Worm (Caenorhabditis elegans): ENCODE results near the gene C07H6.9.

Gene C07H6.9

ce11 chrIII:7465347-7465746 lies 33.9 kb downstream of the C07H6.9 start, which contains the start of gene fum-1 (continued):
- no peak for TF ChIP-seq skn-1 (tag; optimal IDR thresholded peaks at IDR 0.05)
- peak; percentile 53 for TF ChIP-seq nhr-77 (tag; optimal IDR thresholded peaks at IDR 0.05)
- TF ChIP-seq nhr-84 (tag; optimal IDR thresholded peaks at IDR 0.05) = no peak
- TF ChIP-seq snu-23 (GFP tag; optimal IDR thresholded peaks at IDR 0.05) = peak; percentile 65
- peak; percentile 37 for TF ChIP-seq nhr-19 (GFP tag; conservative IDR thresholded peaks at IDR 0.05)
- TF ChIP-seq lin-13 (GFP tag; optimal IDR thresholded peaks at IDR 0.05) = peak; percentile 9
- no peak for TF ChIP-seq hlh-17 (GFP tag; optimal IDR thresholded peaks at IDR 0.05; ENCODE audit: borderline replicate concordance)
- no peak for TF ChIP-seq nhr-237 (tag; optimal IDR thresholded peaks at IDR 0.05)
- no peak for TF ChIP-seq nhr-11 (tag; optimal IDR thresholded peaks at IDR 0.05)
- no peak for TF ChIP-seq ztf-4 (tag; optimal IDR thresholded peaks at IDR 0.05)
- TF ChIP-seq egl-13 (tag; optimal IDR thresholded peaks at IDR 0.05) = no peak
- TF ChIP-seq tbx-2 (tag; optimal IDR thresholded peaks at IDR 0.05) = peak; percentile 32
- TF ChIP-seq efl-3 (GFP tag; optimal IDR thresholded peaks at IDR 0.05) = no peak
- TF ChIP-seq nhr-90 (tag; optimal IDR thresholded peaks at IDR 0.05; ENCODE audit: poor library complexity) = peak; percentile 47
- TF ChIP-seq pqm-1 (tag; optimal IDR thresholded peaks at IDR 0.05) = no peak
- TF ChIP-seq nhr-12 (tag; optimal IDR thresholded peaks at IDR 0.05) = no peak
- no peak for TF ChIP-seq hlh-4 (tag; optimal IDR thresholded peaks at IDR 0.05)
- peak; percentile 62 for TF ChIP-seq mep-1 (tag; optimal IDR thresholded peaks at IDR 0.05)
- peak; percentile 14 to 47 (median 31) for TF ChIP-seq dpl-1 (GFP tag; optimal IDR thresholded peaks at IDR 0.05)
- peak; percentile 36 to 67 for TF ChIP-seq lsy-2 (tag; optimal IDR thresholded peaks at IDR 0.05)
- no peak for TF ChIP-seq lir-3 (tag; optimal IDR thresholded peaks at IDR 0.05; ENCODE audit: poor library complexity)
- peak; percentile 61 for TF ChIP-seq nhr-47 (tag; optimal IDR thresholded peaks at IDR 0.05)
- peak; percentile 48 for TF ChIP-seq rnt-1 (tag; optimal IDR thresholded peaks at IDR 0.05)
- TF ChIP-seq vab-15 (tag; optimal IDR thresholded peaks at IDR 0.05) = no peak
- no peak for TF ChIP-seq C34B4.2 (tag; optimal IDR thresholded peaks at IDR 0.05)
- no peak for TF ChIP-seq elt-3 (tag; optimal IDR thresholded peaks at IDR 0.05)
- TF ChIP-seq sptf-1 (tag; optimal IDR thresholded peaks at IDR 0.05) = no peak
- no peak for TF ChIP-seq fkh-10 (GFP tag; optimal IDR thresholded peaks at IDR 0.05)
- TF ChIP-seq ceh-63 (GFP tag; optimal IDR thresholded peaks at IDR 0.05) = no peak
- TF ChIP-seq zip-4 (GFP tag; optimal IDR thresholded peaks at IDR 0.05) = no peak
- no peak for TF ChIP-seq pag-3 (tag; optimal IDR thresholded peaks at IDR 0.05; ENCODE audit: borderline replicate concordance, insufficient read depth)
- TF ChIP-seq C16A3.4 (tag; optimal IDR thresholded peaks at IDR 0.05) = peak; percentile 48
- peak; percentile 42 for TF ChIP-seq xbp-1 (tag; optimal IDR thresholded peaks at IDR 0.05)
- TF ChIP-seq lin-14 (GFP tag; optimal IDR thresholded peaks at IDR 0.05) = peak; percentile 84
- TF ChIP-seq unc-98 (GFP tag; IDR thresholded peaks at IDR 0.05) = no peak
- TF ChIP-seq ets-5 (GFP tag; IDR thresholded peaks at IDR 0.05) = no peak
- peak; percentile 46 for TF ChIP-seq blmp-1 (tag; optimal IDR thresholded peaks at IDR 0.05)
- TF ChIP-seq F16B12.6 (tag; optimal IDR thresholded peaks at IDR 0.05) = peak; percentile 14
- no peak for TF ChIP-seq jun-1 (tag; optimal IDR thresholded peaks at IDR 0.05)
- no peak for TF ChIP-seq ceh-90 (tag; optimal IDR thresholded peaks at IDR 0.05)
- TF ChIP-seq ama-1 (optimal IDR thresholded peaks at IDR 0.05) = peak; percentile 41
- TF ChIP-seq isw-1 (GFP tag; IDR thresholded peaks at IDR 0.05) = no peak
- TF ChIP-seq unc-86 (tag; optimal IDR thresholded peaks at IDR 0.05) = no peak
- no peak for TF ChIP-seq dsc-1 (tag; optimal IDR thresholded peaks at IDR 0.05)
- no peak for TF ChIP-seq ces-1 (GFP tag; optimal IDR thresholded peaks at IDR 0.05)
